Fruit fly (Drosophila melanogaster) whole organism, embryonic: ENCODE results near the gene Dfd.

Source experiments
- Atf3 ChIP-seq: fragments of 200-800 bp; sonication (Bioruptor generic); optimal IDR thresholded peaks from 3 replicates; lab custom pipeline; 2016; ENCODE audit warnings: missing biosample characterization, missing genetic modification characterization
- Awh ChIP-seq: fragments of 200-800 bp; sonication (Bioruptor generic); IDR thresholded peaks from 2 replicates; pipeline ENCODE4, ENCODE4 v1.3.6; 2022; ENCODE audit warnings: missing biosample characterization, missing genetic modification characterization
- Bgb ChIP-seq: fragments of 200-800 bp; sonication (Bioruptor generic); IDR thresholded peaks from 2 replicates; pipeline ENCODE4 v1.3.6; 2022; ENCODE audit warnings: missing biosample characterization, missing genetic modification characterization; ENCODE audit not compliant: partially characterized antibody
- CG12391 ChIP-seq: fragments of 200-800 bp; sonication (Bioruptor generic); optimal IDR thresholded peaks from 3 replicates; lab custom pipeline; 2018; ENCODE audit warnings: missing biosample characterization, mild to moderate bottlenecking, missing genetic modification characterization, moderate library complexity
- CG13624 ChIP-seq: fragments of 200-800 bp; sonication (Bioruptor generic); optimal IDR thresholded peaks from 2 replicates; lab custom pipeline; 2016; ENCODE audit warnings: missing biosample characterization, missing genetic modification characterization
- CG14441 ChIP-seq: fragments of 200-800 bp; sonication (Bioruptor generic); IDR thresholded peaks from 2 replicates; pipeline ENCODE4 v1.3.6; 2022; ENCODE audit warnings: missing biosample characterization, missing genetic modification characterization
- CG1529 ChIP-seq: fragments of 200-800 bp; sonication (Bioruptor generic); optimal IDR thresholded peaks from 3 replicates; lab custom pipeline; 2018; ENCODE audit warnings: missing biosample characterization, missing genetic modification characterization
- CG15696 ChIP-seq: fragments of 200-800 bp; sonication (Bioruptor generic); optimal IDR thresholded peaks from 2 replicates; lab custom pipeline; 2019; ENCODE audit warnings: missing biosample characterization, mild to moderate bottlenecking, missing genetic modification characterization, moderate library complexity
- CG16815 ChIP-seq: fragments of 200-800 bp; sonication (Bioruptor generic); optimal IDR thresholded peaks from 3 replicates; lab custom pipeline; 2017; ENCODE audit warnings: missing biosample characterization, mild to moderate bottlenecking, missing genetic modification characterization
- CG17612 ChIP-seq: fragments of 200-800 bp; sonication (Bioruptor generic); IDR thresholded peaks from 2 replicates; pipeline ENCODE4 v1.3.6; 2022; ENCODE audit warnings: missing biosample characterization, missing genetic modification characterization
- CG17912 ChIP-seq: fragments of 200-800 bp; sonication (Bioruptor generic); optimal IDR thresholded peaks from 2 replicates; lab custom pipeline; 2018; ENCODE audit warnings: missing biosample characterization, mild to moderate bottlenecking, missing genetic modification characterization
- CG1792 ChIP-seq: fragments of 200-800 bp; sonication (Bioruptor generic); optimal IDR thresholded peaks from 2 replicates; lab custom pipeline; 2016; ENCODE audit warnings: missing biosample characterization, missing genetic modification characterization
- CG18011 ChIP-seq: fragments of 200-800 bp; sonication (Bioruptor generic); optimal IDR thresholded peaks from 2 replicates; lab custom pipeline; 2017; ENCODE audit warnings: missing biosample characterization, missing genetic modification characterization, mild to moderate bottlenecking, moderate library complexity, missing genotype
- CG2678 ChIP-seq: fragments of 200-800 bp; sonication (Bioruptor generic); optimal IDR thresholded peaks from 3 replicates; lab custom pipeline; 2019; ENCODE audit warnings: missing biosample characterization, mild to moderate bottlenecking, missing genetic modification characterization, moderate library complexity
- CG2712 ChIP-seq: fragments of 200-800 bp; optimal IDR thresholded peaks from 3 replicates; lab custom pipeline; 2019; ENCODE audit warnings: missing biosample characterization, mild to moderate bottlenecking, missing genetic modification characterization, moderate library complexity
- CG33557 ChIP-seq: fragments of 200-800 bp; sonication (Bioruptor generic); optimal IDR thresholded peaks from 2 replicates; lab custom pipeline; 2019; ENCODE audit warnings: missing biosample characterization, mild to moderate bottlenecking, missing genetic modification characterization, moderate library complexity
- CG42726 ChIP-seq: fragments of 200-800 bp; sonication (Bioruptor generic); IDR thresholded peaks from 2 replicates; pipeline ENCODE4 v1.3.6; 2022; ENCODE audit warnings: missing biosample characterization, missing genetic modification characterization; ENCODE audit not compliant: partially characterized antibody
- CG43689 ChIP-seq: fragments of 200-800 bp; sonication (Bioruptor generic); IDR thresholded peaks from 2 replicates; pipeline ENCODE4 v1.3.6; 2022; ENCODE audit warnings: missing biosample characterization, missing genetic modification characterization
- CG4404 ChIP-seq: fragments of 200-800 bp; sonication (Bioruptor generic); IDR thresholded peaks from 2 replicates; pipeline ENCODE4 v1.3.6; 2022; ENCODE audit warnings: missing biosample characterization, missing genetic modification characterization
- CG4730 ChIP-seq: fragments of 200-800 bp; sonication (Bioruptor generic); IDR thresholded peaks from 2 replicates; pipeline ENCODE4 v1.3.6; 2022; ENCODE audit warnings: missing biosample characterization, missing genetic modification characterization
- CG6689 ChIP-seq: fragments of 200-800 bp; sonication (Bioruptor generic); IDR thresholded peaks from 2 replicates; pipeline ENCODE4 v1.3.6; 2022; ENCODE audit warnings: missing biosample characterization, missing genetic modification characterization
- CG7372 ChIP-seq: fragments of 200-800 bp; sonication (Bioruptor generic); IDR thresholded peaks from 2 replicates; pipeline ENCODE4 v1.3.6; 2022; ENCODE audit warnings: missing biosample characterization, missing genetic modification characterization
- CG8089 ChIP-seq: fragments of 200-800 bp; sonication (Bioruptor generic); optimal IDR thresholded peaks from 3 replicates; lab custom pipeline; 2016; ENCODE audit warnings: missing biosample characterization, missing genetic modification characterization
- CG9437 ChIP-seq: fragments of 200-800 bp; sonication (Bioruptor generic); optimal IDR thresholded peaks from 2 replicates; lab custom pipeline; 2018; ENCODE audit warnings: missing biosample characterization, mild to moderate bottlenecking, missing genetic modification characterization
- CG9797 ChIP-seq: fragments of 200-800 bp; sonication (Bioruptor generic); optimal IDR thresholded peaks from 3 replicates; lab custom pipeline; 2018; ENCODE audit warnings: missing biosample characterization, mild to moderate bottlenecking, missing genetic modification characterization
- CG9932 ChIP-seq: fragments of 200-800 bp; sonication (Bioruptor generic); IDR thresholded peaks from 2 replicates; pipeline ENCODE4 v1.3.6; 2022; ENCODE audit warnings: missing biosample characterization, missing genetic modification characterization
- Dbx ChIP-seq: fragments of 200-800 bp; sonication (Bioruptor generic); IDR thresholded peaks from 3 replicates; pipeline ENCODE4 v1.3.6; 2022; ENCODE audit warnings: missing biosample characterization, missing genetic modification characterization
- HLH3B ChIP-seq: fragments of 200-800 bp; sonication (Bioruptor generic); IDR thresholded peaks from 2 replicates; pipeline ENCODE4 v1.3.6; 2022; ENCODE audit warnings: missing biosample characterization, missing genetic modification characterization
- Mad ChIP-seq: fragments of 200-800 bp; sonication (Bioruptor generic); optimal IDR thresholded peaks from 2 replicates; lab custom pipeline; 2016; ENCODE audit warnings: missing biosample characterization, missing genetic modification characterization
- Nf-YA ChIP-seq: fragments of 200-800 bp; sonication (Bioruptor generic); IDR thresholded peaks from 2 replicates; pipeline ENCODE4 v1.3.6; 2022; ENCODE audit warnings: missing biosample characterization, missing genetic modification characterization
- NfI ChIP-seq: fragments of 200-800 bp; sonication (Bioruptor generic); optimal IDR thresholded peaks from 3 replicates; lab custom pipeline; 2018; ENCODE audit warnings: missing biosample characterization, mild to moderate bottlenecking, missing genetic modification characterization, moderate library complexity
- Rfx ChIP-seq: fragments of 200-800 bp; sonication (Bioruptor generic); IDR thresholded peaks from 2 replicates; pipeline ENCODE4 v1.3.6; 2022; ENCODE audit warnings: missing biosample characterization, missing genetic modification characterization
- Six4 ChIP-seq: fragments of 200-800 bp; sonication (Bioruptor generic); optimal IDR thresholded peaks from 2 replicates; lab custom pipeline; 2016; ENCODE audit warnings: missing biosample characterization, missing genetic modification characterization
- aop ChIP-seq: fragments of 200-800 bp; sonication (Bioruptor generic); IDR thresholded peaks from 2 replicates; pipeline ENCODE4 v1.3.6; 2022; ENCODE audit warnings: missing biosample characterization, missing genetic modification characterization
- cad ChIP-seq: fragments of >200 bp; optimal IDR thresholded peaks from 2 replicates; lab custom pipeline; 2017; ENCODE audit warnings: missing biosample characterization, missing genetic modification characterization
- cas ChIP-seq: fragments of 200-800 bp; sonication (Bioruptor generic); IDR thresholded peaks from 2 replicates; pipeline ENCODE4 v1.3.6; 2022; ENCODE audit warnings: missing biosample characterization, missing genetic modification characterization
- croc ChIP-seq: fragments of 200-800 bp; sonication (Bioruptor generic); conservative IDR thresholded peaks from 3 replicates; pipeline ENCODE4 v1.3.6; 2022; ENCODE audit warnings: missing biosample characterization, missing genetic modification characterization
- dimm ChIP-seq: fragments of 200-800 bp; sonication (Bioruptor generic); IDR thresholded peaks from 2 replicates; pipeline ENCODE4 v1.3.6; 2022; ENCODE audit warnings: missing biosample characterization, missing genetic modification characterization
- ewg ChIP-seq: fragments of 200-800 bp; sonication (Bioruptor generic); optimal IDR thresholded peaks from 3 replicates; lab custom pipeline; 2017; ENCODE audit warnings: mild to moderate bottlenecking, missing biosample characterization, missing genetic modification reagents, missing genetic modification characterization
- fd102C ChIP-seq: fragments of 200-800 bp; sonication (Bioruptor generic); optimal IDR thresholded peaks from 2 replicates; lab custom pipeline; 2018; ENCODE audit warnings: missing biosample characterization, mild to moderate bottlenecking, missing genetic modification characterization, moderate library complexity
- ftz-f1 ChIP-seq: fragments of 200-800 bp; sonication (Bioruptor generic); optimal IDR thresholded peaks from 2 replicates; lab custom pipeline; 2016; ENCODE audit warnings: missing biosample characterization, missing genetic modification characterization
- inv ChIP-seq: fragments of 200-800 bp; sonication (Bioruptor generic); IDR thresholded peaks from 2 replicates; pipeline ENCODE4 v1.3.6; 2022; ENCODE audit warnings: missing biosample characterization, missing genetic modification characterization; ENCODE audit not compliant: partially characterized antibody
- pan ChIP-seq, 4 experiments: fragments of >200 bp in 3 of 4; fragments of 200-800 bp in 1 of 4; sonication (Bioruptor generic) in 1 of 4; optimal IDR thresholded peaks in 3 of 4; IDR thresholded peaks in 1 of 4; 2 replicates each; pipeline versions ENCODE4 v1.3.6 to Lab custom; 2017 to 2022; ENCODE audit warnings: missing biosample characterization in 2 of 4, missing genetic modification characterization in 2 of 4, mixed read lengths in 1 of 4
- schlank ChIP-seq: fragments of 200-800 bp; sonication (Bioruptor generic); optimal IDR thresholded peaks from 2 replicates; lab custom pipeline; 2018; ENCODE audit warnings: missing biosample characterization, mild to moderate bottlenecking, missing genetic modification characterization
- scrt ChIP-seq: fragments of 200-800 bp; sonication (Bioruptor generic); optimal IDR thresholded peaks from 2 replicates; lab custom pipeline; 2018; ENCODE audit warnings: missing biosample characterization, mild to moderate bottlenecking, missing genetic modification characterization, moderate library complexity
- sens ChIP-seq: fragments of 200-800 bp; sonication (Bioruptor generic); peaks from one replicate; lab custom pipeline; 2016; ENCODE audit warnings: missing biosample characterization, missing genetic modification characterization
- slbo ChIP-seq: fragments of 200-800 bp; sonication (Bioruptor generic); IDR thresholded peaks from 2 replicates; pipeline ENCODE4 v1.3.6; 2022; ENCODE audit warnings: missing biosample characterization, missing genetic modification characterization
- tup ChIP-seq: fragments of 200-800 bp; sonication (Bioruptor generic); optimal IDR thresholded peaks from 2 replicates; lab custom pipeline; 2016; ENCODE audit warnings: missing biosample characterization, mild to moderate bottlenecking, missing genetic modification characterization, moderate library complexity
- vfl ChIP-seq: fragments of 200-800 bp; sonication (Bioruptor generic); optimal IDR thresholded peaks from 2 replicates; lab custom pipeline; 2016; ENCODE audit warnings: missing biosample characterization, missing genetic modification characterization
- yki ChIP-seq: fragments of >200 bp; optimal IDR thresholded peaks from 3 replicates; lab custom pipeline; 2018

The Dfd gene

DNA sequence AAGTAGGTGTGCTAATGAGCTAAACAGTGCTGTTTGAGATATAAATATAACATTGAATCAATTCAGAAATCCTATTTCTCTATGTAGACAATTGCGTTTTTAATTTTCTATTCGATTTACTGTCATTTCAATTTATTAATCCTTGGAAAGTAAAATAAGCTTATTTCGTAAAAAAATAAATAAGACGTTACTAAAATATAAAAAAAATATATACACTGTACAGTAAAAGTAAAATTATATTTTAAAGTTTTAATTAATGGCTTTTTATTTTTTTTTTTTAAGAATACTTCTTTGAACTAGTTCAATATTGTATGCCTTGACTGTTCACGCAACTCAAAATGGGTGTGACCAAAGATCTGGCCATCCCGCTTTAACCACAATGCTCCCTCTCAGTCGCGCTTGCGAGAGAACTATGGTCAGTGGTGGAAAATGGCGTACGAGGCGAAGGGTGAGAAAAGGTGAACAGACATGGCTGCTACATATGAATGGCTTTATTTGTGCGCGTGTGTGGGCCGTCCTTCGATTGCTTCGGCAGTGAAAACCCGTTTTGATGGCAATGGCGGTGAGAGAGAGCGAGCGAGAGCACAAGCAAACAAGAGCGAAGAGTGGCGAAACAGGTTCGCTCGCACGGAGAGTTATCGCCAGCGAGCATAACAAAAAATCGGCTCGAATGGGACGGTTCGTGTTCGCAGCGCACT is at the start of gene Dfd (continued):
- TF ChIP-seq CG9797 (GFP tag; lab: Kevin White, UChicago) = no peak
- TF ChIP-seq Nf-YA (GFP tag; lab: Robert Waterston, UW) = peak; percentile 56
- peak; percentile 32 for TF ChIP-seq CG9437 (GFP tag; lab: Kevin White, UChicago)
- no peak for TF ChIP-seq CG13624 (GFP tag; lab: Kevin White, UChicago)
- peak; percentile 94 for TF ChIP-seq ewg (GFP tag; lab: Kevin White, UChicago)
- no peak for TF ChIP-seq CG1529 (GFP tag; lab: Kevin White, UChicago)
- peak; percentile 37 for TF ChIP-seq cad (GFP tag; lab: Kevin White, UChicago)
- no peak for TF ChIP-seq croc
- TF ChIP-seq tup (GFP tag; lab: Kevin White, UChicago) = no peak
- peak; percentile 92 for TF ChIP-seq ftz-f1 (GFP tag; lab: Kevin White, UChicago)
- no peak for TF ChIP-seq CG8089 (GFP tag; lab: Kevin White, UChicago)
- TF ChIP-seq CG2678 (tag; lab: Kevin White, UChicago) = no peak
- TF ChIP-seq Dbx (GFP tag; lab: Robert Waterston, UW) = no peak
- TF ChIP-seq cas (GFP tag; lab: Robert Waterston, UW) = no peak
- TF ChIP-seq CG43689 (GFP tag; lab: Robert Waterston, UW) = no peak
- TF ChIP-seq Awh (GFP tag; lab: Robert Waterston, UW) = no peak
- 0 out of 2 replicates have a peak, but pooled peaks have one; percentile 5 for TF ChIP-seq CG42726 (GFP tag; lab: Robert Waterston, UW)
- TF ChIP-seq sens (GFP tag; lab: Kevin White, UChicago) = peak; percentile 72
- no peak for TF ChIP-seq inv (GFP tag; lab: Robert Waterston, UW)
- no peak for TF ChIP-seq CG18011 (GFP tag; lab: Kevin White, UChicago)
- TF ChIP-seq CG12391 (tag; lab: Kevin White, UChicago) = no peak
- no peak for TF ChIP-seq CG1792 (GFP tag; lab: Kevin White, UChicago)
- no peak for TF ChIP-seq yki
- 0 out of 2 replicates have a peak, but pooled peaks have one; percentile 51 for TF ChIP-seq Bgb (GFP tag; lab: Robert Waterston, UW)
- no peak for TF ChIP-seq NfI (GFP tag; lab: Kevin White, UChicago)
- TF ChIP-seq CG17612 (GFP tag; lab: Robert Waterston, UW) = no peak
- peak; percentile 48 for TF ChIP-seq CG17912 (GFP tag; lab: Kevin White, UChicago)
- no peak for TF ChIP-seq Atf3 (GFP tag; lab: Kevin White, UChicago)
- no peak; the same call in 1 of the 2 replicates for TF ChIP-seq Rfx (GFP tag; lab: Robert Waterston, UW)
- no peak for TF ChIP-seq schlank
- TF ChIP-seq CG9932 = peak; percentile 48; the same call in 1 of the 2 replicates
- no peak for TF ChIP-seq CG4730 (GFP tag; lab: Robert Waterston, UW)
- no peak for TF ChIP-seq vfl (GFP tag; lab: Kevin White, UChicago)
- TF ChIP-seq Mad (GFP tag; lab: Kevin White, UChicago) = no peak
- TF ChIP-seq aop (GFP tag; lab: Robert Waterston, UW) = no peak
- TF ChIP-seq CG16815 = peak; percentile 24
- no peak for TF ChIP-seq pan (optimal IDR thresholded peaks at IDR 0.05; lab: Kevin White, UChicago)
- no peak for TF ChIP-seq pan (GFP tag; optimal IDR thresholded peaks at IDR 0.05 in 1 of 2, IDR thresholded peaks at IDR 0.05 in 1 of 2)
- TF ChIP-seq CG7372 (GFP tag; lab: Robert Waterston, UW) = no peak
- TF ChIP-seq HLH3B (GFP tag; lab: Robert Waterston, UW) = peak; percentile 55
- no peak for TF ChIP-seq CG14441 (GFP tag; lab: Robert Waterston, UW)
- TF ChIP-seq Six4 (GFP tag; lab: Kevin White, UChicago) = peak; percentile 38
- no peak for TF ChIP-seq dimm
- TF ChIP-seq slbo (GFP tag; lab: Robert Waterston, UW) = peak; percentile 69
- TF ChIP-seq CG6689 (GFP tag; lab: Robert Waterston, UW) = peak; percentile 50; the same call in 1 of the 2 replicates
- no peak for TF ChIP-seq fd102C (GFP tag; lab: Kevin White, UChicago)
- peak; percentile 27 for TF ChIP-seq CG15696
- no peak for TF ChIP-seq scrt (GFP tag; lab: Kevin White, UChicago)
- TF ChIP-seq CG2712 (tag; lab: Kevin White, UChicago) = peak; percentile 52
- TF ChIP-seq CG33557 (GFP tag; lab: Kevin White, UChicago) = peak; percentile 29
- no peak for TF ChIP-seq CG4404 (GFP tag; lab: Robert Waterston, UW)
